Worm (Caenorhabditis elegans) whole organism, mixed stage, embryonic: ENCODE measurements around the gene F14D2.19.

Source experiments
- ceh-39 ChIP-seq: fragments of 150-350 bp; optimal IDR thresholded peaks from 2 replicates; lab custom pipeline; 2014; ENCODE audit warnings: missing biosample characterization, missing genetic modification characterization
- ces-1 ChIP-seq: fragments of 150-350 bp; optimal IDR thresholded peaks from 2 replicates; lab custom pipeline; 2014; ENCODE audit warnings: missing biosample characterization, missing genetic modification reagents, missing genetic modification characterization
- elt-3 ChIP-seq: fragments of 150-350 bp; optimal IDR thresholded peaks from 2 replicates; lab custom pipeline; 2014; ENCODE audit warnings: missing biosample characterization, missing genetic modification characterization
- flh-1 ChIP-seq: fragments of 200-800 bp; sonication (Bioruptor generic); optimal IDR thresholded peaks from 2 replicates; lab custom pipeline; 2018; ENCODE audit warnings: mild to moderate bottlenecking, missing genetic modification characterization, moderate library complexity, missing compliant biosample characterization
- hlh-1 ChIP-seq: fragments of 150-350 bp; optimal IDR thresholded peaks from 2 replicates; lab custom pipeline; 2014; ENCODE audit warnings: missing biosample characterization, missing genetic modification reagents, missing genetic modification characterization
- nhr-2 ChIP-seq: fragments of 150-350 bp; optimal IDR thresholded peaks from 2 replicates; lab custom pipeline; 2014; ENCODE audit warnings: missing biosample characterization, missing genetic modification characterization
- nhr-28 ChIP-seq: fragments of 150-350 bp; optimal IDR thresholded peaks from 2 replicates; lab custom pipeline; 2014; ENCODE audit warnings: missing biosample characterization, missing genetic modification characterization
- pha-4 ChIP-seq: fragments of 150-350 bp; optimal IDR thresholded peaks from 2 replicates; lab custom pipeline; 2018; ENCODE audit warnings: missing biosample characterization, missing genetic modification reagents, missing genetic modification characterization
- sptf-1 ChIP-seq: sonication (generic microtip); optimal IDR thresholded peaks from 2 replicates; lab custom pipeline; 2017; ENCODE audit warnings: mild to moderate bottlenecking, missing genetic modification characterization, moderate library complexity, missing compliant biosample characterization
- unc-62 ChIP-seq: fragments of 150-350 bp; optimal IDR thresholded peaks from 2 replicates; lab custom pipeline; 2014; ENCODE audit warnings: missing biosample characterization, missing genetic modification reagents, missing genetic modification characterization

ce11 chrII:3381510-3381909, 44.6 kb upstream of the F14D2.19 start, which contains the start of gene T06D4.1:
- TF ChIP-seq ces-1 (GFP tag; lab: Kevin White, UChicago) (no peak), pha-4 (tag; lab: Kevin White, UChicago) (no peak), sptf-1 (tag; lab: Kevin White, UChicago) (no peak), elt-3 (tag; lab: Kevin White, UChicago) (no peak), unc-62 (GFP tag; lab: Kevin White, UChicago) (no peak), hlh-1 (tag; lab: Kevin White, UChicago) (no peak), nhr-2 (tag; lab: Kevin White, UChicago) (no peak), nhr-28 (no peak), ceh-39 (tag; lab: Kevin White, UChicago) (no peak), flh-1 (GFP tag; lab: Kevin White, UChicago) (no peak)
